Fruit fly (Drosophila melanogaster) whole organism, embryonic: Measurements from ENCODE around the gene CG6800.

Source experiments
- ATbp ChIP-seq: fragments of 200-800 bp; sonication (Bioruptor generic); optimal IDR thresholded peaks from 2 replicates; lab custom pipeline; 2017; ENCODE audit warnings: missing biosample characterization, mild to moderate bottlenecking, missing genetic modification characterization, missing genetic modification reagents
- Antp ChIP-seq: fragments of 200-800 bp; sonication (Bioruptor generic); optimal IDR thresholded peaks from 3 replicates; lab custom pipeline; 2016; ENCODE audit warnings: missing biosample characterization, missing genetic modification characterization
- BtbVII ChIP-seq: fragments of 200-800 bp; sonication (Bioruptor generic); optimal IDR thresholded peaks from 3 replicates; lab custom pipeline; 2017; ENCODE audit warnings: missing biosample characterization, mild to moderate bottlenecking, missing genetic modification characterization
- CG10565 ChIP-seq: fragments of 200-800 bp; sonication (Bioruptor generic); optimal IDR thresholded peaks from 3 replicates; lab custom pipeline; 2016; ENCODE audit warnings: missing biosample characterization, mild to moderate bottlenecking, missing genetic modification characterization
- CG10979 ChIP-seq: fragments of 200-800 bp; sonication (Bioruptor generic); optimal IDR thresholded peaks from 2 replicates; lab custom pipeline; 2018; ENCODE audit warnings: missing biosample characterization, mild to moderate bottlenecking, missing genetic modification characterization, moderate library complexity
- CG12155 ChIP-seq: fragments of 200-800 bp; sonication (Bioruptor generic); optimal IDR thresholded peaks from 3 replicates; lab custom pipeline; 2016; ENCODE audit warnings: missing biosample characterization, missing genetic modification characterization
- CG12942 ChIP-seq: fragments of 200-800 bp; sonication (Bioruptor generic); optimal IDR thresholded peaks from 3 replicates; lab custom pipeline; 2016; ENCODE audit warnings: missing biosample characterization, missing genetic modification characterization
- CG14965 ChIP-seq: fragments of 200-800 bp; sonication (Bioruptor generic); optimal IDR thresholded peaks from 2 replicates; lab custom pipeline; 2016; ENCODE audit warnings: missing biosample characterization, missing genetic modification characterization, borderline replicate concordance
- CG1603 ChIP-seq: fragments of 200-800 bp; sonication (Bioruptor generic); optimal IDR thresholded peaks from 2 replicates; lab custom pipeline; 2019; ENCODE audit warnings: missing biosample characterization, mild to moderate bottlenecking, missing genetic modification characterization, moderate library complexity
- CG17328 ChIP-seq: fragments of 200-800 bp; sonication (Bioruptor generic); IDR thresholded peaks from 2 replicates; pipeline ENCODE4 v1.3.6; 2022; ENCODE audit warnings: missing biosample characterization, missing genetic modification characterization
- CG2712 ChIP-seq: fragments of 200-800 bp; optimal IDR thresholded peaks from 3 replicates; lab custom pipeline; 2019; ENCODE audit warnings: missing biosample characterization, mild to moderate bottlenecking, missing genetic modification characterization, moderate library complexity
- CG3065 ChIP-seq: fragments of 200-800 bp; sonication (Bioruptor generic); optimal IDR thresholded peaks from 2 replicates; lab custom pipeline; 2016; ENCODE audit warnings: missing biosample characterization, missing genetic modification characterization
- CG31441 ChIP-seq: fragments of 200-800 bp; sonication (Bioruptor generic); IDR thresholded peaks from 2 replicates; pipeline ENCODE4 v1.3.6; 2022; ENCODE audit warnings: missing biosample characterization, missing genetic modification characterization
- CG32767 ChIP-seq: fragments of 200-800 bp; sonication (Bioruptor generic); IDR thresholded peaks from 2 replicates; pipeline ENCODE4 v1.3.6; 2022; ENCODE audit warnings: missing biosample characterization, missing genetic modification characterization
- CG3281 ChIP-seq: fragments of 200-800 bp; sonication (Bioruptor generic); optimal IDR thresholded peaks from 3 replicates; lab custom pipeline; 2017; ENCODE audit warnings: missing biosample characterization, mild to moderate bottlenecking, missing genetic modification characterization
- CG3838 ChIP-seq: fragments of 200-800 bp; sonication (Bioruptor generic); optimal IDR thresholded peaks from 3 replicates; lab custom pipeline; 2016; ENCODE audit warnings: missing biosample characterization, missing genetic modification characterization
- CG4360 ChIP-seq: fragments of 200-800 bp; sonication (Bioruptor generic); IDR thresholded peaks from 2 replicates; pipeline ENCODE4 v1.3.6; 2022; ENCODE audit warnings: missing biosample characterization, missing genetic modification characterization
- CG43689 ChIP-seq: fragments of 200-800 bp; sonication (Bioruptor generic); IDR thresholded peaks from 2 replicates; pipeline ENCODE4 v1.3.6; 2022; ENCODE audit warnings: missing biosample characterization, missing genetic modification characterization
- CG6813 ChIP-seq: fragments of 200-800 bp; sonication (Bioruptor generic); optimal IDR thresholded peaks from 2 replicates; lab custom pipeline; 2017; ENCODE audit warnings: missing biosample characterization, missing genetic modification characterization, mild to moderate bottlenecking, moderate library complexity, missing genetic modification reagents
- CG7786 ChIP-seq: fragments of 200-800 bp; sonication (Bioruptor generic); optimal IDR thresholded peaks from 2 replicates; lab custom pipeline; 2016; ENCODE audit warnings: missing biosample characterization, missing genetic modification characterization
- CG7987 ChIP-seq: fragments of 200-800 bp; sonication (Bioruptor generic); optimal IDR thresholded peaks from 2 replicates; lab custom pipeline; 2018; ENCODE audit warnings: missing biosample characterization, mild to moderate bottlenecking, missing genetic modification characterization, moderate library complexity
- CkIIα-i1 ChIP-seq: fragments of 200-800 bp; sonication (Bioruptor generic); IDR thresholded peaks from 2 replicates; pipeline ENCODE4 v1.3.6; 2022; ENCODE audit warnings: missing biosample characterization, missing genetic modification characterization
- Jarid2 ChIP-seq: fragments of 200-800 bp; sonication (Bioruptor generic); optimal IDR thresholded peaks from 3 replicates; lab custom pipeline; 2017; ENCODE audit warnings: mild to moderate bottlenecking, missing biosample characterization, missing genetic modification reagents, missing genetic modification characterization
- Lpt ChIP-seq: fragments of >200 bp; optimal IDR thresholded peaks from 2 replicates; lab custom pipeline; 2018; ENCODE audit warnings: missing biosample characterization, missing genetic modification characterization
- Opbp ChIP-seq: fragments of 200-800 bp; sonication (Bioruptor generic); IDR thresholded peaks from 3 replicates; pipeline ENCODE4 v1.3.6; 2022; ENCODE audit warnings: missing biosample characterization, missing genetic modification characterization; ENCODE audit not compliant: partially characterized antibody
- Poxn ChIP-seq: fragments of 200-800 bp; sonication (Bioruptor generic); IDR thresholded peaks from 2 replicates; pipeline ENCODE4 v1.3.6; 2022; ENCODE audit warnings: missing biosample characterization, missing genetic modification characterization
- ap ChIP-seq: fragments of 200-800 bp; sonication (Bioruptor generic); IDR thresholded peaks from 2 replicates; pipeline ENCODE4 v1.3.6; 2022; ENCODE audit warnings: missing biosample characterization, missing genetic modification characterization
- bbx ChIP-seq: fragments of 200-800 bp; sonication (Bioruptor generic); IDR thresholded peaks from 2 replicates; pipeline ENCODE4 v1.3.6; 2022; ENCODE audit warnings: missing biosample characterization, missing genetic modification characterization; ENCODE audit not compliant: partially characterized antibody
- cad ChIP-seq: fragments of >200 bp; optimal IDR thresholded peaks from 2 replicates; lab custom pipeline; 2017; ENCODE audit warnings: missing biosample characterization, missing genetic modification characterization
- cas ChIP-seq: fragments of 200-800 bp; sonication (Bioruptor generic); IDR thresholded peaks from 2 replicates; pipeline ENCODE4 v1.3.6; 2022; ENCODE audit warnings: missing biosample characterization, missing genetic modification characterization
- chm ChIP-seq: fragments of 200-800 bp; sonication (Bioruptor generic); IDR thresholded peaks from 2 replicates; pipeline ENCODE4 v1.3.6; 2022; ENCODE audit warnings: missing biosample characterization, missing genetic modification characterization
- corto ChIP-seq: fragments of 200-800 bp; sonication (Bioruptor generic); optimal IDR thresholded peaks from 2 replicates; lab custom pipeline; 2016; ENCODE audit warnings: missing biosample characterization, mild to moderate bottlenecking, missing genetic modification characterization, moderate library complexity
- dmrt11E ChIP-seq: fragments of 200-800 bp; sonication (Bioruptor generic); optimal IDR thresholded peaks from 3 replicates; lab custom pipeline; 2018; ENCODE audit warnings: missing biosample characterization, mild to moderate bottlenecking, missing genetic modification characterization, moderate library complexity
- ems ChIP-seq: fragments of 200-800 bp; sonication (Bioruptor generic); optimal IDR thresholded peaks from 3 replicates; lab custom pipeline; 2016; ENCODE audit warnings: missing biosample characterization, missing genetic modification characterization
- en ChIP-seq: fragments of 200-800 bp; sonication (Bioruptor generic); optimal IDR thresholded peaks from 2 replicates; lab custom pipeline; 2016; ENCODE audit warnings: missing biosample characterization, missing genetic modification characterization
- fd64A ChIP-seq: fragments of 200-800 bp; sonication (Bioruptor generic); optimal IDR thresholded peaks from 3 replicates; lab custom pipeline; 2018; ENCODE audit warnings: missing biosample characterization, mild to moderate bottlenecking, missing genetic modification characterization
- gem ChIP-seq: fragments of 200-800 bp; sonication (Bioruptor generic); optimal IDR thresholded peaks from 2 replicates; lab custom pipeline; 2019; ENCODE audit warnings: missing biosample characterization, mild to moderate bottlenecking, missing genetic modification characterization, moderate library complexity
- gfzf ChIP-seq: fragments of 200-800 bp; sonication (Bioruptor generic); optimal IDR thresholded peaks from 2 replicates; lab custom pipeline; 2016; ENCODE audit warnings: missing biosample characterization, mild to moderate bottlenecking, missing genetic modification characterization, moderate library complexity
- gsb-n ChIP-seq: fragments of 200-800 bp; sonication (Bioruptor generic); optimal IDR thresholded peaks from 3 replicates; lab custom pipeline; 2018; ENCODE audit warnings: missing biosample characterization, mild to moderate bottlenecking, missing genetic modification characterization
- ham ChIP-seq: fragments of 200-800 bp; sonication (Bioruptor generic); IDR thresholded peaks from 2 replicates; pipeline ENCODE4 v1.3.6; 2022; ENCODE audit warnings: missing biosample characterization, missing genetic modification characterization
- kni ChIP-seq: fragments of 200-800 bp; sonication (Bioruptor generic); optimal IDR thresholded peaks from 3 replicates; lab custom pipeline; 2017; ENCODE audit warnings: mild to moderate bottlenecking, missing biosample characterization, missing genetic modification reagents, missing genetic modification characterization
- mld ChIP-seq: fragments of 200-800 bp; sonication (Bioruptor generic); IDR thresholded peaks from 3 replicates; pipeline ENCODE4 v1.3.6; 2022; ENCODE audit warnings: missing biosample characterization, missing genetic modification characterization; ENCODE audit not compliant: partially characterized antibody
- nau ChIP-seq: fragments of 200-800 bp; sonication (Bioruptor generic); optimal IDR thresholded peaks from 3 replicates; lab custom pipeline; 2017; ENCODE audit warnings: missing biosample characterization, mild to moderate bottlenecking, missing genetic modification characterization, missing genetic modification reagents
- sens ChIP-seq: fragments of 200-800 bp; sonication (Bioruptor generic); peaks from one replicate; lab custom pipeline; 2016; ENCODE audit warnings: missing biosample characterization, missing genetic modification characterization
- sisA ChIP-seq: fragments of 200-800 bp; sonication (Bioruptor generic); IDR thresholded peaks from 2 replicates; pipeline ENCODE4 v1.3.6; 2022; ENCODE audit warnings: missing biosample characterization, missing genetic modification characterization
- sug ChIP-seq: fragments of 200-800 bp; optimal IDR thresholded peaks from 2 replicates; lab custom pipeline; 2019; ENCODE audit warnings: missing biosample characterization, mild to moderate bottlenecking, missing genetic modification characterization, moderate library complexity
- tap ChIP-seq: fragments of 200-800 bp; optimal IDR thresholded peaks from 3 replicates; lab custom pipeline; 2019; ENCODE audit warnings: missing biosample characterization, mild to moderate bottlenecking, missing genetic modification characterization, moderate library complexity
- tio ChIP-seq: fragments of 200-800 bp; sonication (Bioruptor generic); optimal IDR thresholded peaks from 2 replicates; lab custom pipeline; 2017; ENCODE audit warnings: missing biosample characterization, missing genetic modification characterization, inconsistent platforms
- trem ChIP-seq: fragments of 200-800 bp; optimal IDR thresholded peaks from 3 replicates; lab custom pipeline; 2019; ENCODE audit warnings: missing biosample characterization, mild to moderate bottlenecking, missing genetic modification characterization, moderate library complexity
- tx ChIP-seq: fragments of 200-800 bp; sonication (Bioruptor generic); optimal IDR thresholded peaks from 2 replicates; lab custom pipeline; 2016; ENCODE audit warnings: missing biosample characterization, missing genetic modification characterization
- vfl ChIP-seq: fragments of 200-800 bp; sonication (Bioruptor generic); optimal IDR thresholded peaks from 2 replicates; lab custom pipeline; 2016; ENCODE audit warnings: missing biosample characterization, missing genetic modification characterization
- zen2 ChIP-seq: fragments of 200-800 bp; sonication (Bioruptor generic); IDR thresholded peaks from 3 replicates; pipeline ENCODE4 v1.3.6; 2022; ENCODE audit warnings: missing biosample characterization, missing genetic modification characterization; ENCODE audit not compliant: partially characterized antibody

CG6800 gene

dm6 chr3R:21825140-21825539, 49.2 kb downstream of the CG6800 start (continued):
- TF ChIP-seq nau (GFP tag; lab: Kevin White, UChicago): no peak
- no peak for TF ChIP-seq cas (GFP tag; lab: Robert Waterston, UW)
- TF ChIP-seq ap (GFP tag; lab: Robert Waterston, UW): no peak
- peak; percentile 55 for TF ChIP-seq CG10979 (tag; lab: Kevin White, UChicago)
- peak; percentile 26 for TF ChIP-seq tap
- no peak for TF ChIP-seq CG14965 (GFP tag; lab: Kevin White, UChicago)
- no peak for TF ChIP-seq ham (GFP tag; lab: Robert Waterston, UW)
- TF ChIP-seq sug: no peak
- TF ChIP-seq Jarid2 (GFP tag; lab: Kevin White, UChicago): no peak
- peak; percentile 79 for TF ChIP-seq sens
- peak; percentile 50 for TF ChIP-seq dmrt11E (tag; lab: Kevin White, UChicago)
- no peak for TF ChIP-seq CkIIα-i1 (GFP tag; lab: Robert Waterston, UW)
- TF ChIP-seq CG7786 (GFP tag; lab: Kevin White, UChicago): no peak
- no peak for TF ChIP-seq CG4360 (GFP tag; lab: Robert Waterston, UW)
- no peak for TF ChIP-seq Poxn (GFP tag; lab: Robert Waterston, UW)
- TF ChIP-seq sisA (GFP tag; lab: Robert Waterston, UW): no peak
- no peak for TF ChIP-seq ems (GFP tag; lab: Kevin White, UChicago)
- no peak for TF ChIP-seq vfl
- peak; percentile 36 for TF ChIP-seq fd64A (GFP tag; lab: Kevin White, UChicago)
- TF ChIP-seq CG1603 (tag; lab: Kevin White, UChicago): peak; percentile 2
- peak; percentile 35; the same call in 1 of the 2 replicates for TF ChIP-seq CG31441 (GFP tag; lab: Robert Waterston, UW)
- no peak for TF ChIP-seq CG3281
- TF ChIP-seq kni (GFP tag; lab: Kevin White, UChicago): no peak
- no peak for TF ChIP-seq CG10565 (GFP tag; lab: Kevin White, UChicago)
- no peak for TF ChIP-seq Antp
- TF ChIP-seq CG17328 (GFP tag; lab: Robert Waterston, UW): no peak
- no peak for TF ChIP-seq Lpt (GFP tag; lab: Kevin White, UChicago)
- peak; percentile 15 for TF ChIP-seq gem (tag; lab: Kevin White, UChicago)
- no peak for TF ChIP-seq gfzf
- TF ChIP-seq CG6813: peak; percentile 44
- no peak for TF ChIP-seq BtbVII
- TF ChIP-seq cad (GFP tag; lab: Kevin White, UChicago): no peak
- no peak for TF ChIP-seq en (GFP tag; lab: Kevin White, UChicago)
- no peak for TF ChIP-seq CG43689 (GFP tag; lab: Robert Waterston, UW)
- no peak for TF ChIP-seq CG12942 (GFP tag; lab: Kevin White, UChicago)
- no peak for TF ChIP-seq CG3838 (GFP tag; lab: Kevin White, UChicago)
- TF ChIP-seq CG2712 (tag; lab: Kevin White, UChicago): peak; percentile 0
- peak; percentile 2 for TF ChIP-seq CG7987 (GFP tag; lab: Kevin White, UChicago)
- TF ChIP-seq Opbp (GFP tag; lab: Robert Waterston, UW): no peak
- TF ChIP-seq tx (GFP tag; lab: Kevin White, UChicago): no peak
- TF ChIP-seq tio: no peak
- no peak for TF ChIP-seq CG3065
- peak; percentile 53 for TF ChIP-seq trem (tag; lab: Kevin White, UChicago)
- TF ChIP-seq gsb-n: no peak
- TF ChIP-seq ATbp (GFP tag; lab: Kevin White, UChicago): no peak
- TF ChIP-seq bbx (GFP tag; lab: Robert Waterston, UW): no peak
- TF ChIP-seq chm (GFP tag; lab: Robert Waterston, UW): peak; percentile 35; the same call in 1 of the 2 replicates
- no peak for TF ChIP-seq mld (GFP tag; lab: Robert Waterston, UW)
- no peak for TF ChIP-seq zen2 (GFP tag; lab: Robert Waterston, UW)
- TF ChIP-seq CG12155: no peak
- no peak for TF ChIP-seq CG32767 (GFP tag; lab: Robert Waterston, UW)
- no peak for TF ChIP-seq corto
